Fruit fly (Drosophila melanogaster): ENCODE data around the gene Ssadh.

DNA sequence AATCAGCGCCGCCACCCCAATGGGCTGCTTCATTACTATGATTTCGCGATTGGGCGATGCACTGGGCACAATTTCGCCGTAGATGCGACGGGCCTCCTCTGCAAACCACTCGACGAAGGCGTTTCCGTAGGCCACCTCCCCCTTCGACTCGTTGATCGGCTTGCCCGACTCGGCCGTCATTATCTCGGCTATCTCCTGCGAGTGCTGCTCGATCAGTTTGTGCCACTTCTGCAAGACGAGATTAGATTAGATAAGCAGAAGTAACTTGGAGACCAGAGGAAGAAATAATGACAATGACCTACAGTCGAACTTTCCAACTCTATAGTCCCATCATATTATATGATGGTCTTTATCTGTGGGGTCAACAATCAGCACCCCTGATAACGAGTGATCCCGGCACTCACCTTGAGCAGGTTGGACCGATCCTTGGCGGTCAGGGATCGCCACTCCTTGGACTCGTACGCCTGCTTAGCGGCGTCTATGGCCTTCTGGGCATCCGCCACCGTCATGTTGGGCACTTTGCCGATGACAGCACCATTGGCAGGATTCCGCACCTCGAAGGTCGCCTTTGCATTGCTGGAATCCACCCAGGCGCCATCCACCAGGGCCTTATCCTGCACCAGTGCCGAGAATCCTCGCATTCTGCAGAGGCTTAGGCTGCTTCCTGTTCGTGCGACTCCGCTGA lies 642 bp downstream of the Ssadh start:
- TF ChIP-seq Abd-B (GFP tag; optimal IDR thresholded peaks at IDR 0.05) (no peak), CG32264 (GFP tag; optimal IDR thresholded peaks at IDR 0.05) (no peak), lola (GFP tag; optimal IDR thresholded peaks at IDR 0.05) (no peak), HLH106 (tag; optimal IDR thresholded peaks at IDR 0.05) (no peak), CrebA (GFP tag; optimal IDR thresholded peaks at IDR 0.05; ENCODE audit: borderline replicate concordance) (no peak), fru (GFP tag; optimal IDR thresholded peaks at IDR 0.05) (peak; percentile 47), sage (GFP tag; optimal IDR thresholded peaks at IDR 0.05) (no peak), dl (GFP tag; optimal IDR thresholded peaks at IDR 0.05; ENCODE audit: insufficient read depth in 1 of 2, partially characterized antibody in 2 of 2) (no peak), br (GFP tag; optimal IDR thresholded peaks at IDR 0.05) (no peak), Myc (optimal IDR thresholded peaks at IDR 0.05) (no peak), pan (optimal IDR thresholded peaks at IDR 0.05) (no peak)

Measured in whole organism, wandering third instar larva.